Worm (Caenorhabditis elegans) whole organism, young adult: Measurements from ENCODE around the gene sca-1.

Experiments used
- F37B4.10 ChIP-seq: fragments of 200-800 bp; sonication (Bioruptor generic); IDR thresholded peaks from 2 replicates; pipeline ENCODE4 v1.3.6; 2022; ENCODE audit warnings: missing genetic modification characterization, missing compliant biosample characterization
- lin-35 ChIP-seq, 3 experiments: fragments of 150-350 bp in 2 of 3; sonication (generic microtip) in 1 of 3; optimal IDR thresholded peaks; 2 replicates each; lab custom pipeline; 2014 to 2018; ENCODE audit warnings: missing biosample characterization in 3 of 3, missing genetic modification characterization in 3 of 3, missing genetic modification reagents in 3 of 3
- nfya-1 ChIP-seq: sonication (generic microtip); optimal IDR thresholded peaks from 2 replicates; lab custom pipeline; 2017; ENCODE audit warnings: antibody characterized with exemption, missing compliant biosample characterization, missing genetic modification characterization, borderline replicate concordance; ENCODE audit not compliant: insufficient read depth
- unc-62 ChIP-seq: fragments of 150-350 bp; optimal IDR thresholded peaks from 2 replicates; lab custom pipeline; 2014; ENCODE audit warnings: missing biosample characterization, missing genetic modification reagents, missing genetic modification characterization

DNA sequence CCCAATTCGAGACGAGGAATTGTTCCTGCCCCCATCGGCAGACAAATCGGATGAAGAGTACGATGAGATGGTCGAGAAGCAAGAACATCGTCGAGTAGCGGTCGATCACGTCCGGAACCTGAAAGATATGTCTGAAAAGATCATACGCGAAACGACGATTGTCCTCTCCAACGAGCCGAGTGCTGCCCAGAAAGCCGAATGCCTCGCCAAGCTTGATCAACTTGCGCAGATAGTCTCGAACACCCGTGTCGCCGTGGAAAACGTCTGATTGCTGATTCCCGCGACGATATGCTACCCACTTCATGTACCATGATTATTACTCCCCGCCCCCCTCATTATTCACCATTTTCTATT lies 6.2 kb downstream of the sca-1 start:
- no peak for TF ChIP-seq lin-35 (GFP tag; optimal IDR thresholded peaks at IDR 0.05; lab: Kevin White, UChicago)
- no peak for TF ChIP-seq F37B4.10
- no peak for TF ChIP-seq nfya-1
- no peak for TF ChIP-seq unc-62 (GFP tag; lab: Kevin White, UChicago)
